Fruit fly (Drosophila melanogaster): Measurements from ENCODE around the gene repo.
A peak's percentile ranks its signal among the peaks of the same experiment; 100 is the strongest.

The repo gene

DNA sequence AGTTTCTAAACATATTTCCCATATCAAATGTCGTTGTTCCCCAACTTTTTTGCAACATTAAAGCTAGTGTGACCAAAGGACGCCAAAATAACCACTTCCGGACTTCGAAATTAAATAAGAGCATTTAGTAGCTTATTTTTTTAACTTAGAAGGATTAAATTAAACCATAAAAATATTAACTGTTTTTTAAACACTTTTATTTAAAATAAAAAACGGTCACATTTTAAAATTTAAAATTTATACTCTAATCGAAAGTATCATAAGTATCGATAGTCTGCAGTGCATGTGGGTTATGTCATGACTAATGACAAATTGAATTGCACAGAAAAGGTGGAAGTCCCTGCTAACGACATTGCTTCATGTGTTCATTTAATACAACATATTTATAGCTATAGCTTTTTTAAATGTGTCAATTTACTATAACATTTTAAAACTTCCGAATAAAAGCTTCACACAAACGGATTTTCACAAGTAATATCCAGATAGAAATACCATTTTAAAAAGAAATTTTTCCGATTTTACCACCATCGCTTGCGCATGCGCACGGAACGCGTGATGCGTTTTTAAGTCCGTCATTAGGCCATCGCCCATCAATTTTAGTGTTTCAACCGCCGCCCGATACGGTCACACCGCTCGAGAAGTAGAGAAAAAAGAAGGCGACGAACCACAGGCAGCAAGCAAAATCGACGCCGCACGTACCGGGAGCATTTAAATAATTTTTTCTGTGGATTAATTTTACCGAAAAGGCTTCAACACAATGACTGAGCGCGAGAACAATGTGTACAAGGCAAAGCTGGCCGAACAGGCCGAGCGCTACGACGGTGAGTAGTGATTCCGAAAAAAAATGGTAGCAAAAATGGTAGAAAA, 6.3 kb downstream of the repo start, which contains the start of the genes CG7156 and 14-3-3epsilon (continued):
- peak; percentile 1 for TF ChIP-seq CG10209 (GFP tag; optimal IDR thresholded peaks at IDR 0.05)
- no peak for TF ChIP-seq psq (GFP tag; optimal IDR thresholded peaks at IDR 0.05)
- TF ChIP-seq vvl (GFP tag; IDR thresholded peaks at IDR 0.05): peak; percentile 81
- no peak for TF ChIP-seq dmrt99B (tag; optimal IDR thresholded peaks at IDR 0.05)
- peak; percentile 51 for TF ChIP-seq Fer3 (tag; optimal IDR thresholded peaks at IDR 0.05)
- no peak for TF ChIP-seq vnd (GFP tag; IDR thresholded peaks at IDR 0.05; ENCODE audit: partially characterized antibody)
- TF ChIP-seq CG31224 (GFP tag; IDR thresholded peaks at IDR 0.05): no peak
- peak; percentile 36; the same call in 1 of the 2 replicates for TF ChIP-seq seq (GFP tag; IDR thresholded peaks at IDR 0.05)
- TF ChIP-seq ara (GFP tag; IDR thresholded peaks at IDR 0.05): no peak
- peak; percentile 12 for TF ChIP-seq Hmx (GFP tag; optimal IDR thresholded peaks at IDR 0.05)
- TF ChIP-seq dysf (GFP tag; IDR thresholded peaks at IDR 0.05): no peak
- peak; percentile 46 for TF ChIP-seq CG2120 (GFP tag; optimal IDR thresholded peaks at IDR 0.05)
- TF ChIP-seq prd (optimal IDR thresholded peaks at IDR 0.05): no peak
- peak; percentile 50; the same call in 1 of the 3 replicates for TF ChIP-seq prd (GFP tag; IDR thresholded peaks at IDR 0.05)
- TF ChIP-seq D19B (GFP tag; optimal IDR thresholded peaks at IDR 0.05): no peak
- TF ChIP-seq dm (GFP tag; optimal IDR thresholded peaks at IDR 0.05): peak; percentile 49
- peak; percentile 77 for TF ChIP-seq hkb (optimal IDR thresholded peaks at IDR 0.05)
- TF ChIP-seq hkb (GFP tag; IDR thresholded peaks at IDR 0.05): peak; percentile 61
- TF ChIP-seq lilli (GFP tag; optimal IDR thresholded peaks at IDR 0.05): peak; percentile 59
- no peak for TF ChIP-seq Doc3 (GFP tag; IDR thresholded peaks at IDR 0.05; ENCODE audit: partially characterized antibody)
- no peak for TF ChIP-seq sima (GFP tag; optimal IDR thresholded peaks at IDR 0.05)
- TF ChIP-seq CG18619 (GFP tag; optimal IDR thresholded peaks at IDR 0.05): peak; percentile 29
- no peak for TF ChIP-seq gcm2 (GFP tag; optimal IDR thresholded peaks at IDR 0.05)
- peak; percentile 16 for TF ChIP-seq CG12942 (GFP tag; optimal IDR thresholded peaks at IDR 0.05)
- peak; percentile 55; the same call in 2 of the 3 replicates for TF ChIP-seq so (GFP tag; IDR thresholded peaks at IDR 0.05)
- TF ChIP-seq CG16863 (GFP tag; optimal IDR thresholded peaks at IDR 0.05): peak; percentile 4
- peak; percentile 69 for TF ChIP-seq Dll (GFP tag; IDR thresholded peaks at IDR 0.05; ENCODE audit: partially characterized antibody)
- no peak for TF ChIP-seq bigmax (GFP tag; optimal IDR thresholded peaks at IDR 0.05)
- peak; percentile 38 for TF ChIP-seq wek (GFP tag; optimal IDR thresholded peaks at IDR 0.05)
- no peak for TF ChIP-seq cas (GFP tag; IDR thresholded peaks at IDR 0.05)
- no peak for TF ChIP-seq abd-A (tag; optimal IDR thresholded peaks at IDR 0.05)
- TF ChIP-seq bbx (GFP tag; IDR thresholded peaks at IDR 0.05; ENCODE audit: partially characterized antibody): peak; percentile 49
- peak; percentile 51 for TF ChIP-seq CG17385 (GFP tag; optimal IDR thresholded peaks at IDR 0.05)
- TF ChIP-seq CG11696 (GFP tag; IDR thresholded peaks at IDR 0.05): no peak
- TF ChIP-seq Hr3 (GFP tag; optimal IDR thresholded peaks at IDR 0.05): peak; percentile 37
- no peak for TF ChIP-seq pb (GFP tag; optimal IDR thresholded peaks at IDR 0.05)
- no peak for TF ChIP-seq Poxn (GFP tag; IDR thresholded peaks at IDR 0.05)
- peak; percentile 57 for TF ChIP-seq CG12155 (GFP tag; optimal IDR thresholded peaks at IDR 0.05)
- peak; percentile 88 for TF ChIP-seq MESR4 (GFP tag; optimal IDR thresholded peaks at IDR 0.05)
- peak; percentile 59 for TF ChIP-seq Myb (GFP tag; optimal IDR thresholded peaks at IDR 0.05)
- peak; percentile 16 for TF ChIP-seq slou (GFP tag; optimal IDR thresholded peaks at IDR 0.05)
- TF ChIP-seq Vsx1 (GFP tag; optimal IDR thresholded peaks at IDR 0.05): no peak
- TF ChIP-seq CG13296 (GFP tag; optimal IDR thresholded peaks at IDR 0.05): peak; percentile 39
- TF ChIP-seq pzg (GFP tag; optimal IDR thresholded peaks at IDR 0.05): peak; percentile 70
- no peak for TF ChIP-seq CG3847 (GFP tag; IDR thresholded peaks at IDR 0.05)
- peak; percentile 97 for TF ChIP-seq gfzf (GFP tag; optimal IDR thresholded peaks at IDR 0.05)
- TF ChIP-seq pho (GFP tag; optimal IDR thresholded peaks at IDR 0.05): peak; percentile 13
- 0 out of 2 replicates have a peak, but pooled peaks have one; percentile 23 for TF ChIP-seq sim (GFP tag; IDR thresholded peaks at IDR 0.05)
- TF ChIP-seq yki (optimal IDR thresholded peaks at IDR 0.05): no peak
- TF ChIP-seq CG9727 (GFP tag; optimal IDR thresholded peaks at IDR 0.05): peak; percentile 60
